Worm (Caenorhabditis elegans) whole organism, mixed stage, embryonic: ENCODE measurements around the gene mtq-2.

Experiments used
- M03D4.4 ChIP-seq: sonication (generic microtip); optimal IDR thresholded peaks from 2 replicates; lab custom pipeline; 2017; ENCODE audit warnings: mild to moderate bottlenecking, missing genetic modification characterization, missing compliant biosample characterization
- bed-3 ChIP-seq: fragments of 200-800 bp; sonication (Bioruptor generic); optimal IDR thresholded peaks from 3 replicates; lab custom pipeline; 2018; ENCODE audit warnings: mild to moderate bottlenecking, missing genetic modification characterization, moderate library complexity, missing compliant biosample characterization
- blmp-1 ChIP-seq: fragments of 150-350 bp; optimal IDR thresholded peaks from 2 replicates; lab custom pipeline; 2014; ENCODE audit warnings: missing biosample characterization, missing genetic modification characterization
- ceh-39 ChIP-seq: fragments of 150-350 bp; optimal IDR thresholded peaks from 2 replicates; lab custom pipeline; 2014; ENCODE audit warnings: missing biosample characterization, missing genetic modification characterization
- ceh-43 ChIP-seq: fragments of 200-800 bp; sonication (Bioruptor generic); optimal IDR thresholded peaks from 2 replicates; lab custom pipeline; 2018; ENCODE audit warnings: mild to moderate bottlenecking, missing genetic modification characterization, moderate library complexity, missing compliant biosample characterization
- ceh-83 ChIP-seq: fragments of 200-800 bp; sonication (Bioruptor generic); optimal IDR thresholded peaks from 2 replicates; lab custom pipeline; 2018; ENCODE audit warnings: mild to moderate bottlenecking, missing genetic modification characterization, missing compliant biosample characterization
- ces-1 ChIP-seq: fragments of 150-350 bp; optimal IDR thresholded peaks from 2 replicates; lab custom pipeline; 2014; ENCODE audit warnings: missing biosample characterization, missing genetic modification reagents, missing genetic modification characterization
- cnd-1 ChIP-seq: fragments of 200-800 bp; sonication (Bioruptor generic); optimal IDR thresholded peaks from 2 replicates; lab custom pipeline; 2018; ENCODE audit warnings: mild to moderate bottlenecking, missing genetic modification characterization, missing compliant biosample characterization
- drap-1 ChIP-seq: fragments of 200-800 bp; sonication (Bioruptor generic); optimal IDR thresholded peaks from 3 replicates; lab custom pipeline; 2018; ENCODE audit warnings: mild to moderate bottlenecking, missing genetic modification characterization, missing compliant biosample characterization
- elt-1 ChIP-seq: sonication (generic microtip); optimal IDR thresholded peaks from 2 replicates; lab custom pipeline; 2017; ENCODE audit warnings: missing genetic modification characterization, mild to moderate bottlenecking, missing compliant biosample characterization, antibody characterized with exemption, moderate library complexity, borderline replicate concordance; ENCODE audit not compliant: insufficient read depth
- ham-2 ChIP-seq: fragments of 200-800 bp; sonication (Bioruptor generic); optimal IDR thresholded peaks from 2 replicates; lab custom pipeline; 2018; ENCODE audit warnings: mild to moderate bottlenecking, missing genetic modification characterization, missing compliant biosample characterization
- hlh-1 ChIP-seq: fragments of 150-350 bp; optimal IDR thresholded peaks from 2 replicates; lab custom pipeline; 2014; ENCODE audit warnings: missing biosample characterization, missing genetic modification reagents, missing genetic modification characterization
- lin-13 ChIP-seq: fragments of 150-350 bp; optimal IDR thresholded peaks from 2 replicates; lab custom pipeline; 2014; ENCODE audit warnings: missing biosample characterization, missing genetic modification characterization
- lin-32 ChIP-seq: fragments of 200-800 bp; sonication (Bioruptor generic); optimal IDR thresholded peaks from 2 replicates; lab custom pipeline; 2018; ENCODE audit warnings: mild to moderate bottlenecking, missing genetic modification characterization, missing compliant biosample characterization
- lsy-2 ChIP-seq: fragments of 150-350 bp; optimal IDR thresholded peaks from 2 replicates; lab custom pipeline; 2014; ENCODE audit warnings: missing biosample characterization, missing genetic modification characterization
- mab-5 ChIP-seq: fragments of 150-350 bp; optimal IDR thresholded peaks from 2 replicates; lab custom pipeline; 2014; ENCODE audit warnings: missing biosample characterization, missing genetic modification characterization
- mep-1 ChIP-seq: fragments of 150-350 bp; optimal IDR thresholded peaks from 2 replicates; lab custom pipeline; 2017; ENCODE audit warnings: missing biosample characterization, missing genetic modification reagents, missing genetic modification characterization, inconsistent platforms
- mls-2 ChIP-seq: sonication (generic microtip); optimal IDR thresholded peaks from 2 replicates; lab custom pipeline; 2016; ENCODE audit warnings: mild to moderate bottlenecking, missing genetic modification characterization, moderate library complexity, missing compliant biosample characterization
- nhr-12 ChIP-seq: fragments of 150-350 bp; optimal IDR thresholded peaks from 2 replicates; lab custom pipeline; 2014; ENCODE audit warnings: missing biosample characterization, missing genetic modification characterization
- nhr-2 ChIP-seq: fragments of 150-350 bp; optimal IDR thresholded peaks from 2 replicates; lab custom pipeline; 2014; ENCODE audit warnings: missing biosample characterization, missing genetic modification characterization
- nhr-237 ChIP-seq: fragments of 150-350 bp; optimal IDR thresholded peaks from 2 replicates; lab custom pipeline; 2014; ENCODE audit warnings: missing biosample characterization, missing genetic modification characterization
- nhr-28 ChIP-seq: fragments of 150-350 bp; optimal IDR thresholded peaks from 2 replicates; lab custom pipeline; 2014; ENCODE audit warnings: missing biosample characterization, missing genetic modification characterization
- nhr-76 ChIP-seq: sonication (generic microtip); optimal IDR thresholded peaks from 2 replicates; lab custom pipeline; 2017; ENCODE audit warnings: missing biosample characterization, missing genetic modification characterization
- pha-4 ChIP-seq: fragments of 150-350 bp; optimal IDR thresholded peaks from 2 replicates; lab custom pipeline; 2018; ENCODE audit warnings: missing biosample characterization, missing genetic modification reagents, missing genetic modification characterization
- sem-2 ChIP-seq: fragments of 200-800 bp; sonication (Bioruptor generic); optimal IDR thresholded peaks from 2 replicates; lab custom pipeline; 2018; ENCODE audit warnings: mild to moderate bottlenecking, missing genetic modification characterization, missing compliant biosample characterization
- sptf-1 ChIP-seq: sonication (generic microtip); optimal IDR thresholded peaks from 2 replicates; lab custom pipeline; 2017; ENCODE audit warnings: mild to moderate bottlenecking, missing genetic modification characterization, moderate library complexity, missing compliant biosample characterization
- tbx-8 ChIP-seq: fragments of 200-800 bp; sonication (Bioruptor generic); optimal IDR thresholded peaks from 2 replicates; lab custom pipeline; 2018; ENCODE audit warnings: mild to moderate bottlenecking, missing genetic modification characterization, moderate library complexity, missing compliant biosample characterization
- unc-120 ChIP-seq: sonication (generic microtip); optimal IDR thresholded peaks from 2 replicates; lab custom pipeline; 2017; ENCODE audit warnings: missing genetic modification characterization, missing compliant biosample characterization; ENCODE audit not compliant: poor library complexity, severe bottlenecking
- unc-39 ChIP-seq: fragments of 150-350 bp; optimal IDR thresholded peaks from 2 replicates; lab custom pipeline; 2014; ENCODE audit warnings: missing biosample characterization, missing genetic modification characterization
- unc-62 ChIP-seq: fragments of 150-350 bp; optimal IDR thresholded peaks from 2 replicates; lab custom pipeline; 2014; ENCODE audit warnings: missing biosample characterization, missing genetic modification reagents, missing genetic modification characterization
- zip-8 ChIP-seq: fragments of 150-350 bp; optimal IDR thresholded peaks from 2 replicates; lab custom pipeline; 2014; ENCODE audit warnings: missing biosample characterization, missing genetic modification characterization
- ztf-11 ChIP-seq: fragments of 150-350 bp; optimal IDR thresholded peaks from 2 replicates; lab custom pipeline; 2014; ENCODE audit warnings: missing biosample characterization, missing genetic modification characterization

mtq-2 gene

ce11 chrII:2197555-2198288 lies 8.5 kb upstream of the mtq-2 start, which contains the start of gene C33C12.1:
Gene C33C12.1, plus strand, starts transcription at chrII:2198238.
- TF ChIP-seq cnd-1 (tag; lab: Kevin White, UChicago) (no peak), ces-1 (peak; percentile 38), M03D4.4 (no peak)

ce11 chrII:2196742-2197141 lies 7.5 kb upstream of the mtq-2 start:
- TF ChIP-seq sptf-1 (tag; lab: Kevin White, UChicago) (no peak), ces-1 (no peak), mls-2 (tag; lab: Kevin White, UChicago) (no peak), ceh-43 (GFP tag; lab: Kevin White, UChicago) (no peak), elt-1 (tag; lab: Kevin White, UChicago) (no peak), ceh-83 (GFP tag; lab: Kevin White, UChicago) (no peak), nhr-12 (tag; lab: Kevin White, UChicago) (no peak), blmp-1 (no peak), M03D4.4 (no peak), lin-13 (tag; lab: Kevin White, UChicago) (no peak), mab-5 (tag; lab: Kevin White, UChicago) (no peak), sem-2 (GFP tag; lab: Kevin White, UChicago) (no peak), ham-2 (GFP tag; lab: Kevin White, UChicago) (no peak), lin-32 (GFP tag; lab: Kevin White, UChicago) (no peak), nhr-2 (tag; lab: Kevin White, UChicago) (no peak), bed-3 (GFP tag; lab: Kevin White, UChicago) (no peak), nhr-237 (tag; lab: Kevin White, UChicago) (no peak), zip-8 (no peak)

- TF ChIP-seq nhr-28 (no peak), ces-1 (peak; percentile 64), sem-2 (GFP tag; lab: Kevin White, UChicago) (no peak), bed-3 (GFP tag; lab: Kevin White, UChicago) (no peak), nhr-237 (tag; lab: Kevin White, UChicago) (peak; percentile 42), unc-120 (tag; lab: Kevin White, UChicago) (no peak), lsy-2 (no peak), mep-1 (peak; percentile 27), blmp-1 (no peak), unc-62 (GFP tag; lab: Kevin White, UChicago) (no peak), sptf-1 (tag; lab: Kevin White, UChicago) (peak; percentile 10), ceh-39 (tag; lab: Kevin White, UChicago) (no peak), elt-1 (tag; lab: Kevin White, UChicago) (no peak), pha-4 (tag; lab: Kevin White, UChicago) (peak; percentile 84), drap-1 (GFP tag; lab: Kevin White, UChicago) (no peak), M03D4.4 (no peak), hlh-1 (tag; lab: Kevin White, UChicago) (no peak), mls-2 (tag; lab: Kevin White, UChicago) (no peak), ztf-11 (tag; lab: Kevin White, UChicago) (no peak), unc-39 (no peak), nhr-76 (tag; lab: Kevin White, UChicago) (no peak)
Observed at ce11 chrII:2195541-2195940, 6.3 kb upstream of the mtq-2 start.

ce11 chrII:2192267-2192666 lies 3.0 kb upstream of the mtq-2 start:
- no peak for TF ChIP-seq mls-2 (tag; lab: Kevin White, UChicago)
- no peak for TF ChIP-seq unc-39
- TF ChIP-seq ceh-39 (tag; lab: Kevin White, UChicago) = no peak
- no peak for TF ChIP-seq tbx-8 (GFP tag; lab: Kevin White, UChicago)
- no peak for TF ChIP-seq cnd-1 (tag; lab: Kevin White, UChicago)
- no peak for TF ChIP-seq ces-1
- TF ChIP-seq lin-13 (tag; lab: Kevin White, UChicago) = no peak
- TF ChIP-seq nhr-2 (tag; lab: Kevin White, UChicago) = no peak
- no peak for TF ChIP-seq ham-2 (GFP tag; lab: Kevin White, UChicago)
- no peak for TF ChIP-seq bed-3 (GFP tag; lab: Kevin White, UChicago)
- TF ChIP-seq M03D4.4 = no peak
- no peak for TF ChIP-seq hlh-1 (tag; lab: Kevin White, UChicago)
- TF ChIP-seq, all 35 proteins: peak for 0
